Worm (Caenorhabditis elegans) whole organism, mixed stage, embryonic: ENCODE data around the gene F44D12.6.

Experiments
- ceh-39 ChIP-seq: fragments of 150-350 bp; optimal IDR thresholded peaks from 2 replicates; lab custom pipeline; 2014; ENCODE audit warnings: missing biosample characterization, missing genetic modification characterization
- elt-1 ChIP-seq: sonication (generic microtip); optimal IDR thresholded peaks from 2 replicates; lab custom pipeline; 2017; ENCODE audit warnings: missing genetic modification characterization, mild to moderate bottlenecking, missing compliant biosample characterization, antibody characterized with exemption, moderate library complexity, borderline replicate concordance; ENCODE audit not compliant: insufficient read depth
- mls-2 ChIP-seq: sonication (generic microtip); optimal IDR thresholded peaks from 2 replicates; lab custom pipeline; 2016; ENCODE audit warnings: mild to moderate bottlenecking, missing genetic modification characterization, moderate library complexity, missing compliant biosample characterization
- nhr-12 ChIP-seq: fragments of 150-350 bp; optimal IDR thresholded peaks from 2 replicates; lab custom pipeline; 2014; ENCODE audit warnings: missing biosample characterization, missing genetic modification characterization
- nhr-237 ChIP-seq: fragments of 150-350 bp; optimal IDR thresholded peaks from 2 replicates; lab custom pipeline; 2014; ENCODE audit warnings: missing biosample characterization, missing genetic modification characterization
- nhr-28 ChIP-seq: fragments of 150-350 bp; optimal IDR thresholded peaks from 2 replicates; lab custom pipeline; 2014; ENCODE audit warnings: missing biosample characterization, missing genetic modification characterization
- tbx-8 ChIP-seq: fragments of 200-800 bp; sonication (Bioruptor generic); optimal IDR thresholded peaks from 2 replicates; lab custom pipeline; 2018; ENCODE audit warnings: mild to moderate bottlenecking, missing genetic modification characterization, moderate library complexity, missing compliant biosample characterization
- unc-39 ChIP-seq: fragments of 150-350 bp; optimal IDR thresholded peaks from 2 replicates; lab custom pipeline; 2014; ENCODE audit warnings: missing biosample characterization, missing genetic modification characterization
- unc-62 ChIP-seq: fragments of 150-350 bp; optimal IDR thresholded peaks from 2 replicates; lab custom pipeline; 2014; ENCODE audit warnings: missing biosample characterization, missing genetic modification reagents, missing genetic modification characterization
- ztf-11 ChIP-seq: fragments of 150-350 bp; optimal IDR thresholded peaks from 2 replicates; lab custom pipeline; 2014; ENCODE audit warnings: missing biosample characterization, missing genetic modification characterization

DNA sequence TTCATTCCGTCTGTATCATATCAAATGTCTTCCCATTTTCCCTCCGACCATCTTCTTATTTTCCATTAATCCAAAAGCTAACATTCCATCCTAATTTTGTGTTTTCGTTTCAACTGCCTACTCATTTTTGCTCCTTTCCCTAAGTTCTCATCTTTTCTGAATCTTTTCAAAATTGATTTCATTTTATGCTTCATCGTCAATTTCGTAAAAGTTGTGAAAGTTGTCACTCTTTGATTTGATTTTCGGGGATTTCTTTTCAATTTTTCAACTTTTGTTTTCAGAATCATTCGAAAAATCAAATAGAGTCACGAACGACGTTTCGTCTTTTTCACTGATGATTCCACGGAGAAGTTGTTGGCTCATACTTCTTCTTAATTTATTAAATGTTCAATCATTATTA lies 34.4 kb downstream of the F44D12.6 start, which contains the start of gene cwn-2:
- TF ChIP-seq ztf-11 (no peak), unc-62 (GFP tag; lab: Kevin White, UChicago) (no peak), unc-39 (no peak), nhr-12 (tag; lab: Kevin White, UChicago) (no peak), ceh-39 (tag; lab: Kevin White, UChicago) (no peak), elt-1 (tag; lab: Kevin White, UChicago) (no peak), nhr-28 (no peak), mls-2 (no peak), nhr-237 (tag; lab: Kevin White, UChicago) (no peak), tbx-8 (GFP tag; lab: Kevin White, UChicago) (no peak)
